Fruit fly (Drosophila melanogaster): Measurements from ENCODE around the gene Akh.

The Akh gene

dm6 chr3L:4167353-4167842 lies 26.1 kb downstream of the Akh start, which contains the start of gene mas:
mas (minus strand) TSS chr3L:4167464.
- TF ChIP-seq CG8478 (optimal IDR thresholded peaks at IDR 0.05): no peak
- TF ChIP-seq pan (optimal IDR thresholded peaks at IDR 0.05): no peak
- TF ChIP-seq usp (GFP tag; optimal IDR thresholded peaks at IDR 0.05): no peak
- TF ChIP-seq psq (optimal IDR thresholded peaks at IDR 0.05): no peak
- no peak for TF ChIP-seq EcR (GFP tag; optimal IDR thresholded peaks at IDR 0.05)
- TF ChIP-seq Dll (optimal IDR thresholded peaks at IDR 0.05): no peak

- TF ChIP-seq CG8478 (optimal IDR thresholded peaks at IDR 0.05) (no peak), pan (optimal IDR thresholded peaks at IDR 0.05) (no peak), usp (GFP tag; optimal IDR thresholded peaks at IDR 0.05) (no peak), EcR (GFP tag; optimal IDR thresholded peaks at IDR 0.05) (no peak), psq (optimal IDR thresholded peaks at IDR 0.05) (no peak), Dll (optimal IDR thresholded peaks at IDR 0.05) (no peak)
These were observed 28.8 kb downstream of the Akh start, which contains the start of gene Ero1L for dm6 chr3L:4169957-4170651. Ero1L (plus strand) TSS chr3L:4170404.

- no peak for TF ChIP-seq CG8478 (optimal IDR thresholded peaks at IDR 0.05)
- TF ChIP-seq EcR (GFP tag; optimal IDR thresholded peaks at IDR 0.05): no peak
- no peak for TF ChIP-seq usp (GFP tag; optimal IDR thresholded peaks at IDR 0.05)
- no peak for TF ChIP-seq pan (optimal IDR thresholded peaks at IDR 0.05)
- TF ChIP-seq Dll (optimal IDR thresholded peaks at IDR 0.05): no peak
- TF ChIP-seq psq (optimal IDR thresholded peaks at IDR 0.05): no peak
These were observed 32.3 kb downstream of the Akh start, which contains the start of gene CG18675 for dm6 chr3L:4173584-4173983. CG18675 (plus strand) TSS chr3L:4173884.

- TF ChIP-seq pan (optimal IDR thresholded peaks at IDR 0.05): no peak
- no peak for TF ChIP-seq usp (GFP tag; optimal IDR thresholded peaks at IDR 0.05)
- TF ChIP-seq CG8478 (optimal IDR thresholded peaks at IDR 0.05): no peak
- no peak for TF ChIP-seq Dll (optimal IDR thresholded peaks at IDR 0.05)
- TF ChIP-seq EcR (GFP tag; optimal IDR thresholded peaks at IDR 0.05): no peak
- no peak for TF ChIP-seq psq (optimal IDR thresholded peaks at IDR 0.05)
These were observed 36.8 kb downstream of the Akh start, which contains the start of gene Teh4 for dm6 chr3L:4177981-4178562. Teh4 (minus strand) TSS chr3L:4178270.

- TF ChIP-seq pan (optimal IDR thresholded peaks at IDR 0.05): no peak
- TF ChIP-seq Dll (optimal IDR thresholded peaks at IDR 0.05): no peak
- no peak for TF ChIP-seq EcR (GFP tag; optimal IDR thresholded peaks at IDR 0.05)
- no peak for TF ChIP-seq usp (GFP tag; optimal IDR thresholded peaks at IDR 0.05)
- TF ChIP-seq psq (optimal IDR thresholded peaks at IDR 0.05): no peak
- no peak for TF ChIP-seq CG8478 (optimal IDR thresholded peaks at IDR 0.05)
These were observed 43.3 kb downstream of the Akh start, which contains the start of gene Teh3 for dm6 chr3L:4184563-4184962. Teh3 (minus strand) TSS chr3L:4184663.

- no peak for TF ChIP-seq Dll (optimal IDR thresholded peaks at IDR 0.05)
These were observed 44.0 kb downstream of the Akh start for dm6 chr3L:4185259-4185658.

- TF ChIP-seq EcR (GFP tag; optimal IDR thresholded peaks at IDR 0.05) (no peak), psq (optimal IDR thresholded peaks at IDR 0.05) (no peak), CG8478 (optimal IDR thresholded peaks at IDR 0.05) (no peak), Dll (optimal IDR thresholded peaks at IDR 0.05) (no peak), pan (optimal IDR thresholded peaks at IDR 0.05) (no peak), usp (GFP tag; optimal IDR thresholded peaks at IDR 0.05) (no peak)
These were observed 45.4 kb downstream of the Akh start, which contains the start of gene VhaM9.7-c for dm6 chr3L:4186659-4187058. VhaM9.7-c (minus strand) TSS chr3L:4186865.

dm6 chr3L:4187930-4188523 lies 46.8 kb downstream of the Akh start, which contains the start of the genes Teh2 and tipE:
Teh2 (minus strand) TSS chr3L:4188023.
tipE (plus strand) TSS chr3L:4188499.
- TF ChIP-seq CG8478 (optimal IDR thresholded peaks at IDR 0.05): no peak
- no peak for TF ChIP-seq EcR (GFP tag; optimal IDR thresholded peaks at IDR 0.05)
- TF ChIP-seq usp (GFP tag; optimal IDR thresholded peaks at IDR 0.05): no peak
- TF ChIP-seq psq (optimal IDR thresholded peaks at IDR 0.05): no peak

Data from whole organism.